Worm (Caenorhabditis elegans) whole organism, L4 larva: Measurements from ENCODE around the gene C27A2.8.

ENCODE experiments used
- T20F7.1 ChIP-seq: fragments of 200-800 bp; sonication (Bioruptor generic); optimal IDR thresholded peaks from 2 replicates; lab custom pipeline; 2018; ENCODE audit warnings: mild to moderate bottlenecking, missing genetic modification characterization, missing compliant biosample characterization
- Y48G9A.11 ChIP-seq: fragments of 200-800 bp; sonication (Bioruptor generic); IDR thresholded peaks from 2 replicates; pipeline ENCODE4 v1.3.6; 2022; ENCODE audit warnings: missing genetic modification reagents, missing genetic modification characterization, missing compliant biosample characterization
- Y75B8A.6 ChIP-seq: fragments of 200-800 bp; sonication (Bioruptor generic); IDR thresholded peaks from 2 replicates; pipeline ENCODE4 v1.3.6; 2022; ENCODE audit warnings: missing genetic modification reagents, missing genetic modification characterization, missing compliant biosample characterization
- ZK546.5 ChIP-seq, 2 experiments: sonication (generic microtip); optimal IDR thresholded peaks; 2 replicates each; lab custom pipeline; 2017; ENCODE audit warnings: missing biosample characterization in 2 of 2, missing genetic modification characterization in 2 of 2
- aha-1 ChIP-seq: fragments of 150-350 bp; peaks from one replicate; lab custom pipeline; 2014; ENCODE audit warnings: missing biosample characterization, missing genetic modification characterization
- aly-2 ChIP-seq: sonication (generic microtip); optimal IDR thresholded peaks from 2 replicates; lab custom pipeline; 2018; ENCODE audit warnings: missing biosample characterization, missing genetic modification characterization
- arid-1 ChIP-seq: fragments of 200-800 bp; sonication (Bioruptor generic); conservative IDR thresholded peaks from 2 replicates; pipeline ENCODE4 v1.3.6; 2022; ENCODE audit warnings: missing genetic modification reagents, missing genetic modification characterization, missing compliant biosample characterization
- ceh-20 ChIP-seq: fragments of 200-800 bp; sonication (Bioruptor generic); IDR thresholded peaks from 2 replicates; pipeline ENCODE4 v1.3.6; 2022; ENCODE audit warnings: missing genetic modification reagents, missing genetic modification characterization, missing compliant biosample characterization
- ceh-44 ChIP-seq: fragments of 200-800 bp; sonication (Bioruptor generic); IDR thresholded peaks from 2 replicates; pipeline ENCODE4 v1.3.6; 2022; ENCODE audit warnings: missing genetic modification reagents, missing genetic modification characterization, missing compliant biosample characterization
- cey-2 ChIP-seq: sonication (generic microtip); optimal IDR thresholded peaks from 3 replicates; lab custom pipeline; 2017; ENCODE audit warnings: missing genetic modification characterization, mild to moderate bottlenecking, missing compliant biosample characterization, antibody characterized with exemption, borderline replicate concordance; ENCODE audit not compliant: insufficient read depth
- daf-12 ChIP-seq: fragments of 150-350 bp; optimal IDR thresholded peaks from 2 replicates; lab custom pipeline; 2014; ENCODE audit warnings: missing biosample characterization, missing genetic modification reagents, missing genetic modification characterization
- dmd-8 ChIP-seq: fragments of 200-800 bp; sonication (Bioruptor generic); IDR thresholded peaks from 2 replicates; pipeline ENCODE4 v1.3.6; 2022; ENCODE audit warnings: missing genetic modification characterization, missing compliant biosample characterization
- duxl-1 ChIP-seq: sonication (generic microtip); optimal IDR thresholded peaks from 2 replicates; lab custom pipeline; 2016; ENCODE audit warnings: mild to moderate bottlenecking, missing genetic modification characterization, moderate library complexity, missing compliant biosample characterization; ENCODE audit not compliant: poor library complexity
- dve-1 ChIP-seq: sonication (generic microtip); optimal IDR thresholded peaks from 2 replicates; lab custom pipeline; 2017; ENCODE audit warnings: antibody characterized with exemption, mild to moderate bottlenecking, missing genetic modification characterization, missing compliant biosample characterization; ENCODE audit not compliant: insufficient read depth
- egl-27 ChIP-seq: sonication (generic microtip); optimal IDR thresholded peaks from 3 replicates; lab custom pipeline; 2017; ENCODE audit warnings: missing biosample characterization, missing genetic modification reagents, missing genetic modification characterization
- hlh-11 ChIP-seq: fragments of 200-800 bp; sonication (Bioruptor generic); optimal IDR thresholded peaks from 2 replicates; lab custom pipeline; 2018; ENCODE audit warnings: mild to moderate bottlenecking, missing genetic modification characterization, missing compliant biosample characterization
- hlh-30 ChIP-seq: sonication (generic microtip); optimal IDR thresholded peaks from 2 replicates; lab custom pipeline; 2017; ENCODE audit warnings: antibody characterized with exemption, mild to moderate bottlenecking, missing genetic modification characterization, missing compliant biosample characterization; ENCODE audit not compliant: insufficient read depth
- lim-7 ChIP-seq: fragments of 200-800 bp; sonication (Bioruptor generic); IDR thresholded peaks from 2 replicates; pipeline ENCODE4 v1.3.6; 2022; ENCODE audit warnings: missing genetic modification characterization, missing compliant biosample characterization
- lin-38 ChIP-seq: fragments of 200-800 bp; sonication (Bioruptor generic); IDR thresholded peaks from 2 replicates; pipeline ENCODE4 v1.3.6; 2022; ENCODE audit warnings: missing genetic modification reagents, missing genetic modification characterization, missing compliant biosample characterization
- lsy-2 ChIP-seq, 2 experiments: fragments of 150-350 bp in 1 of 2; sonication (generic microtip) in 1 of 2; optimal IDR thresholded peaks; 2 replicates each; lab custom pipeline; 2014 to 2017; ENCODE audit warnings: missing biosample characterization in 2 of 2, missing genetic modification characterization in 2 of 2
- mdl-1 ChIP-seq, 2 experiments: fragments of 150-350 bp in 1 of 2; sonication (generic microtip) in 1 of 2; optimal IDR thresholded peaks; 2 replicates each; lab custom pipeline; 2014 to 2017; ENCODE audit warnings: missing biosample characterization in 2 of 2, missing genetic modification characterization in 2 of 2
- mdt-29 ChIP-seq: fragments of 200-800 bp; sonication (Bioruptor generic); IDR thresholded peaks from 2 replicates; pipeline ENCODE4 v1.3.6; 2022; ENCODE audit warnings: missing genetic modification reagents, missing genetic modification characterization, missing compliant biosample characterization
- mep-1 ChIP-seq: fragments of 150-350 bp; sonication (generic microtip); optimal IDR thresholded peaks from 3 replicates; lab custom pipeline; 2014; ENCODE audit warnings: missing biosample characterization, missing genetic modification characterization
- mxl-3 ChIP-seq: fragments of 200-800 bp; sonication (Bioruptor generic); optimal IDR thresholded peaks from 2 replicates; lab custom pipeline; 2018; ENCODE audit warnings: mild to moderate bottlenecking, missing genetic modification characterization, missing compliant biosample characterization
- nhr-10 ChIP-seq: fragments of 150-350 bp; optimal IDR thresholded peaks from 2 replicates; lab custom pipeline; 2014; ENCODE audit warnings: missing biosample characterization, missing genetic modification characterization
- nhr-11 ChIP-seq: fragments of 150-350 bp; optimal IDR thresholded peaks from 2 replicates; lab custom pipeline; 2014; ENCODE audit warnings: missing biosample characterization, missing genetic modification characterization
- nhr-111 ChIP-seq: fragments of 200-800 bp; sonication (Bioruptor generic); optimal IDR thresholded peaks from 2 replicates; lab custom pipeline; 2018; ENCODE audit warnings: mild to moderate bottlenecking, missing genetic modification characterization, missing compliant biosample characterization
- nhr-237 ChIP-seq: sonication (generic microtip); optimal IDR thresholded peaks from 2 replicates; lab custom pipeline; 2017; ENCODE audit warnings: missing biosample characterization, missing genetic modification characterization
- nhr-28 ChIP-seq: fragments of 150-350 bp; optimal IDR thresholded peaks from 2 replicates; lab custom pipeline; 2014; ENCODE audit warnings: missing biosample characterization, missing genetic modification characterization
- nhr-6 ChIP-seq: fragments of 150-350 bp; optimal IDR thresholded peaks from 2 replicates; lab custom pipeline; 2014; ENCODE audit warnings: missing biosample characterization, missing genetic modification characterization
- nhr-76 ChIP-seq: fragments of 150-350 bp; optimal IDR thresholded peaks from 2 replicates; lab custom pipeline; 2014; ENCODE audit warnings: missing biosample characterization, missing genetic modification characterization
- rbr-2 ChIP-seq: sonication (generic microtip); optimal IDR thresholded peaks from 2 replicates; lab custom pipeline; 2016; ENCODE audit warnings: missing genotype, missing genetic modification characterization, missing compliant biosample characterization
- saeg-2 ChIP-seq: fragments of 200-800 bp; sonication (Bioruptor generic); IDR thresholded peaks from 2 replicates; pipeline ENCODE4 v1.3.6; 2022; ENCODE audit warnings: missing genetic modification reagents, missing genetic modification characterization, missing compliant biosample characterization
- sdz-12 ChIP-seq: fragments of 200-800 bp; sonication (Bioruptor generic); optimal IDR thresholded peaks from 2 replicates; lab custom pipeline; 2018; ENCODE audit warnings: mild to moderate bottlenecking, missing genetic modification characterization, missing compliant biosample characterization
- set-16 ChIP-seq: fragments of 200-800 bp; sonication (Bioruptor generic); IDR thresholded peaks from 2 replicates; pipeline ENCODE4 v1.3.6; 2022; ENCODE audit warnings: missing genetic modification reagents, missing genetic modification characterization, missing compliant biosample characterization
- skn-1 ChIP-seq: fragments of 150-350 bp; optimal IDR thresholded peaks from 2 replicates; lab custom pipeline; 2014; ENCODE audit warnings: missing biosample characterization, missing genetic modification characterization
- snpc-1.2 ChIP-seq: fragments of 200-800 bp; sonication (Bioruptor generic); IDR thresholded peaks from 2 replicates; pipeline ENCODE4 v1.3.6; 2022; ENCODE audit warnings: missing genetic modification reagents, missing genetic modification characterization, missing compliant biosample characterization
- spr-3 ChIP-seq: fragments of 200-800 bp; sonication (Bioruptor generic); optimal IDR thresholded peaks from 2 replicates; lab custom pipeline; 2018; ENCODE audit warnings: mild to moderate bottlenecking, missing genetic modification characterization, missing compliant biosample characterization
- unc-62 ChIP-seq, 3 experiments: fragments of 150-350 bp in 1 of 3; sonication (generic microtip); optimal IDR thresholded peaks in 2 of 3; peaks in 1 of 3; 1 replicate in 1 of 3; 2 replicates in 2 of 3; lab custom pipeline; 2014 to 2017; ENCODE audit warnings: missing biosample characterization in 3 of 3, missing genetic modification characterization in 3 of 3, missing genetic modification reagents in 3 of 3, missing genotype in 1 of 3
- zfp-2 ChIP-seq: sonication (generic microtip); optimal IDR thresholded peaks from 2 replicates; lab custom pipeline; 2016; ENCODE audit warnings: mild to moderate bottlenecking, missing genetic modification characterization, missing compliant biosample characterization
- zip-2 ChIP-seq: fragments of 150-350 bp; optimal IDR thresholded peaks from 2 replicates; lab custom pipeline; 2014; ENCODE audit warnings: missing biosample characterization, missing genetic modification characterization

C27A2.8 gene

ce11 chrII:5049865-5050342 is 17.9 kb downstream of the C27A2.8 start, which contains the start of gene F33G12.6:
Gene F33G12.6, plus strand, starts transcription at chrII:5049915.
- TF ChIP-seq aha-1 (tag; lab: Kevin White, UChicago) (peak; percentile 44), unc-62 (GFP tag; optimal IDR thresholded peaks at IDR 0.05 in 1 of 2; lab: Kevin White, UChicago) (peak in 1 of 2 experiments; percentile 66), unc-62 (tag; optimal IDR thresholded peaks at IDR 0.05; lab: Kevin White, UChicago) (no peak), cey-2 (tag; lab: Kevin White, UChicago) (no peak), hlh-30 (tag; lab: Kevin White, UChicago) (peak; percentile 15)
- TF ChIP-seq, all 104 proteins: peak for 3

ce11 chrII:5049249-5049648 is 18.6 kb downstream of the C27A2.8 start:
- TF ChIP-seq hlh-11 (tag; lab: Kevin White, UChicago) (peak; percentile 25), daf-12 (tag; lab: Kevin White, UChicago) (no peak), unc-62 (GFP tag; optimal IDR thresholded peaks at IDR 0.05 in 1 of 2; lab: Kevin White, UChicago) (peak in 1 of 2 experiments; percentile 99), unc-62 (tag; optimal IDR thresholded peaks at IDR 0.05; lab: Kevin White, UChicago) (no peak), nhr-10 (tag; lab: Kevin White, UChicago) (no peak), lsy-2 (tag; optimal IDR thresholded peaks at IDR 0.05; lab: Kevin White, UChicago) (peak in 1 of 2 experiments; percentile 22), mdl-1 (tag; optimal IDR thresholded peaks at IDR 0.05; lab: Kevin White, UChicago) (peak in 1 of 2 experiments; percentile 35), cey-2 (tag; lab: Kevin White, UChicago) (peak; percentile 77), aha-1 (tag; lab: Kevin White, UChicago) (peak; percentile 61), mxl-3 (peak; percentile 56), mep-1 (tag; lab: Kevin White, UChicago) (peak; percentile 9), nhr-28 (tag; lab: Kevin White, UChicago) (peak; percentile 50), ZK546.5 (tag; optimal IDR thresholded peaks at IDR 0.05; lab: Kevin White, UChicago) (no peak), hlh-30 (tag; lab: Kevin White, UChicago) (peak; percentile 1)
- TF ChIP-seq, all 104 proteins: peak for 10

- TF ChIP-seq spr-3 (GFP tag; lab: Kevin White, UChicago) (no peak), aha-1 (tag; lab: Kevin White, UChicago) (peak; percentile 92), lim-7 (GFP tag; lab: Robert Waterston, UW) (no peak), hlh-30 (tag; lab: Kevin White, UChicago) (peak; percentile 60), dve-1 (tag; lab: Kevin White, UChicago) (peak; percentile 20), ceh-44 (no peak), mdl-1 (tag; optimal IDR thresholded peaks at IDR 0.05; lab: Kevin White, UChicago) (peak in 1 of 2 experiments; percentile 7)
Measured at ce11 chrII:5048185-5048795, 19.6 kb downstream of the C27A2.8 start.

ce11 chrII:5047279-5047678 is 20.6 kb downstream of the C27A2.8 start:
- no peak for TF ChIP-seq ceh-20 (GFP tag; lab: Robert Waterston, UW)
- no peak for TF ChIP-seq cey-2 (tag; lab: Kevin White, UChicago)
- TF ChIP-seq nhr-76 (tag; lab: Kevin White, UChicago) = no peak
- no peak for TF ChIP-seq skn-1 (tag; lab: Kevin White, UChicago)
- TF ChIP-seq Y48G9A.11 (GFP tag; lab: Robert Waterston, UW) = no peak
- no peak for TF ChIP-seq aly-2 (tag; lab: Kevin White, UChicago)
- no peak for TF ChIP-seq nhr-111
- TF ChIP-seq arid-1 = no peak
- peak; percentile 34 to 63 for TF ChIP-seq mdl-1 (tag; optimal IDR thresholded peaks at IDR 0.05; lab: Kevin White, UChicago)
- TF ChIP-seq rbr-2 = no peak
- TF ChIP-seq dmd-8 = no peak
- TF ChIP-seq Y75B8A.6 (GFP tag; lab: Robert Waterston, UW) = no peak
- TF ChIP-seq egl-27 (tag; lab: Kevin White, UChicago) = no peak
- peak; percentile 54 for TF ChIP-seq nhr-28 (tag; lab: Kevin White, UChicago)
- no peak for TF ChIP-seq duxl-1 (tag; lab: Kevin White, UChicago)
- TF ChIP-seq zfp-2 (tag; lab: Kevin White, UChicago) = no peak
- peak; percentile 74 for TF ChIP-seq nhr-6 (tag; lab: Kevin White, UChicago)
- TF ChIP-seq set-16 (GFP tag; lab: Robert Waterston, UW) = no peak
- no peak for TF ChIP-seq snpc-1.2 (GFP tag; lab: Robert Waterston, UW)
- no peak for TF ChIP-seq nhr-11 (tag; lab: Kevin White, UChicago)
- no peak for TF ChIP-seq saeg-2 (GFP tag; lab: Robert Waterston, UW)
- TF ChIP-seq T20F7.1 = no peak
- no peak for TF ChIP-seq lin-38
- no peak for TF ChIP-seq zip-2 (tag; lab: Kevin White, UChicago)
- TF ChIP-seq aha-1 (tag; lab: Kevin White, UChicago) = peak; percentile 70
- TF ChIP-seq mdt-29 = no peak
- no peak for TF ChIP-seq daf-12 (tag; lab: Kevin White, UChicago)
- no peak for TF ChIP-seq lim-7 (GFP tag; lab: Robert Waterston, UW)
- no peak for TF ChIP-seq sdz-12 (GFP tag; lab: Kevin White, UChicago)
- TF ChIP-seq nhr-237 (tag; lab: Kevin White, UChicago) = no peak
